Fruit fly (Drosophila melanogaster) whole organism, embryonic: ENCODE data around the gene CG31344.

ENCODE experiments used
- Bdp1 ChIP-seq: fragments of 200-800 bp; sonication (Bioruptor generic); optimal IDR thresholded peaks from 3 replicates; lab custom pipeline; 2016; ENCODE audit warnings: missing biosample characterization, missing genetic modification characterization
- Blimp-1 ChIP-seq: fragments of 200-800 bp; sonication (Bioruptor generic); optimal IDR thresholded peaks from 3 replicates; lab custom pipeline; 2018; ENCODE audit warnings: missing biosample characterization, missing genetic modification characterization, mild to moderate bottlenecking, moderate library complexity, missing genetic modification reagents
- CG10543 ChIP-seq: fragments of 200-800 bp; sonication (Bioruptor generic); optimal IDR thresholded peaks from 3 replicates; lab custom pipeline; 2017; ENCODE audit warnings: missing biosample characterization, mild to moderate bottlenecking, missing genetic modification characterization, moderate library complexity
- CG11093 ChIP-seq: fragments of 200-800 bp; sonication (Bioruptor generic); IDR thresholded peaks from 3 replicates; pipeline ENCODE4 v1.3.6; 2022; ENCODE audit warnings: missing biosample characterization, missing genetic modification characterization
- CG11695 ChIP-seq: fragments of 200-800 bp; sonication (Bioruptor generic); IDR thresholded peaks from 3 replicates; pipeline ENCODE4 v1.3.6; 2022; ENCODE audit warnings: missing biosample characterization, missing genetic modification characterization
- CG12104 ChIP-seq: fragments of 200-800 bp; sonication (Bioruptor generic); optimal IDR thresholded peaks from 3 replicates; lab custom pipeline; 2016; ENCODE audit warnings: missing biosample characterization, missing genetic modification characterization
- CG12236 ChIP-seq: fragments of 200-800 bp; sonication (Bioruptor generic); optimal IDR thresholded peaks from 2 replicates; lab custom pipeline; 2016; ENCODE audit warnings: missing biosample characterization, missing genetic modification characterization
- CG1233 ChIP-seq: fragments of 200-800 bp; sonication (Bioruptor generic); optimal IDR thresholded peaks from 4 replicates; lab custom pipeline; 2018; ENCODE audit warnings: missing biosample characterization, mild to moderate bottlenecking, missing genetic modification characterization
- CG14965 ChIP-seq: fragments of 200-800 bp; sonication (Bioruptor generic); optimal IDR thresholded peaks from 2 replicates; lab custom pipeline; 2016; ENCODE audit warnings: missing biosample characterization, missing genetic modification characterization, borderline replicate concordance
- CG17829 ChIP-seq: fragments of 200-800 bp; optimal IDR thresholded peaks from 2 replicates; lab custom pipeline; 2019; ENCODE audit warnings: missing biosample characterization, mild to moderate bottlenecking, missing genetic modification characterization, moderate library complexity
- CG18262 ChIP-seq: fragments of 200-800 bp; optimal IDR thresholded peaks from 3 replicates; lab custom pipeline; 2019; ENCODE audit warnings: missing biosample characterization, mild to moderate bottlenecking, missing genetic modification characterization, moderate library complexity
- CG18599 ChIP-seq: fragments of 200-800 bp; sonication (Bioruptor generic); optimal IDR thresholded peaks from 3 replicates; lab custom pipeline; 2017; ENCODE audit warnings: missing biosample characterization, missing genetic modification characterization, mild to moderate bottlenecking, moderate library complexity, missing genetic modification reagents
- CG2712 ChIP-seq: fragments of 200-800 bp; optimal IDR thresholded peaks from 3 replicates; lab custom pipeline; 2019; ENCODE audit warnings: missing biosample characterization, mild to moderate bottlenecking, missing genetic modification characterization, moderate library complexity
- CG32532 ChIP-seq: fragments of 200-800 bp; sonication (Bioruptor generic); IDR thresholded peaks from 2 replicates; pipeline ENCODE4 v1.3.6; 2022; ENCODE audit warnings: missing biosample characterization, missing genetic modification characterization
- CG8944 ChIP-seq: fragments of 200-800 bp; sonication (Bioruptor generic); optimal IDR thresholded peaks from 3 replicates; lab custom pipeline; 2016; ENCODE audit warnings: missing biosample characterization, missing genetic modification characterization
- Dbx ChIP-seq: fragments of 200-800 bp; sonication (Bioruptor generic); IDR thresholded peaks from 3 replicates; pipeline ENCODE4 v1.3.6; 2022; ENCODE audit warnings: missing biosample characterization, missing genetic modification characterization
- Dll ChIP-seq: fragments of 200-800 bp; sonication (Bioruptor generic); IDR thresholded peaks from 4 replicates; pipeline ENCODE4 v1.3.6; 2022; ENCODE audit warnings: missing biosample characterization, missing genetic modification characterization; ENCODE audit not compliant: partially characterized antibody
- Doc3 ChIP-seq: fragments of 200-800 bp; sonication (Bioruptor generic); IDR thresholded peaks from 3 replicates; pipeline ENCODE4 v1.3.6; 2022; ENCODE audit warnings: missing biosample characterization, missing genetic modification characterization; ENCODE audit not compliant: partially characterized antibody
- Elba2 ChIP-seq: fragments of 200-800 bp; sonication (Bioruptor generic); optimal IDR thresholded peaks from 3 replicates; lab custom pipeline; 2016; ENCODE audit warnings: missing biosample characterization, missing genetic modification characterization
- GATAe ChIP-seq: fragments of 200-800 bp; sonication (Bioruptor generic); conservative IDR thresholded peaks from 2 replicates; pipeline ENCODE4 v1.3.6; 2022; ENCODE audit warnings: missing biosample characterization, missing genetic modification characterization
- HLHmδ ChIP-seq: fragments of 200-800 bp; sonication (Bioruptor generic); optimal IDR thresholded peaks from 2 replicates; lab custom pipeline; 2018; ENCODE audit warnings: missing biosample characterization, mild to moderate bottlenecking, missing genetic modification characterization, moderate library complexity
- Hey ChIP-seq: fragments of 200-800 bp; sonication (Bioruptor generic); optimal IDR thresholded peaks from 3 replicates; lab custom pipeline; 2018; ENCODE audit warnings: missing biosample characterization, mild to moderate bottlenecking, missing genetic modification characterization
- HmgZ ChIP-seq: fragments of 200-800 bp; sonication (Bioruptor generic); optimal IDR thresholded peaks from 2 replicates; lab custom pipeline; 2018; ENCODE audit warnings: missing biosample characterization, mild to moderate bottlenecking, missing genetic modification characterization
- Kr ChIP-seq: fragments of 200-800 bp; sonication (Bioruptor generic); optimal IDR thresholded peaks from 2 replicates; lab custom pipeline; 2017; ENCODE audit warnings: missing biosample characterization, mild to moderate bottlenecking, missing genetic modification characterization
- NC2α ChIP-seq: fragments of 200-800 bp; sonication (Bioruptor generic); optimal IDR thresholded peaks from 2 replicates; lab custom pipeline; 2016; ENCODE audit warnings: missing biosample characterization, missing genetic modification characterization
- Rfx ChIP-seq: fragments of 200-800 bp; sonication (Bioruptor generic); IDR thresholded peaks from 2 replicates; pipeline ENCODE4 v1.3.6; 2022; ENCODE audit warnings: missing biosample characterization, missing genetic modification characterization
- Ssrp ChIP-seq: fragments of 200-800 bp; sonication (Bioruptor generic); optimal IDR thresholded peaks from 2 replicates; lab custom pipeline; 2018; ENCODE audit warnings: missing biosample characterization, mild to moderate bottlenecking, missing genetic modification characterization, moderate library complexity
- Trl ChIP-seq, 3 experiments: fragments of >200 bp in 2 of 3; fragments of 200-800 bp in 1 of 3; sonication (Bioruptor generic) in 1 of 3; optimal IDR thresholded peaks; 2 replicates in 1 of 3; 3 replicates in 2 of 3; lab custom pipeline; 2016 to 2017; ENCODE audit warnings: missing biosample characterization in 1 of 3, missing genetic modification characterization in 1 of 3
- abd-A ChIP-seq: fragments of 200-800 bp; sonication (Bioruptor generic); optimal IDR thresholded peaks from 3 replicates; lab custom pipeline; 2019; ENCODE audit warnings: missing biosample characterization, mild to moderate bottlenecking, missing genetic modification characterization, moderate library complexity
- cad ChIP-seq: fragments of >200 bp; optimal IDR thresholded peaks from 2 replicates; lab custom pipeline; 2017; ENCODE audit warnings: missing biosample characterization, missing genetic modification characterization
- cas ChIP-seq: fragments of 200-800 bp; sonication (Bioruptor generic); IDR thresholded peaks from 2 replicates; pipeline ENCODE4 v1.3.6; 2022; ENCODE audit warnings: missing biosample characterization, missing genetic modification characterization
- ci ChIP-seq: fragments of 200-800 bp; sonication (Bioruptor generic); IDR thresholded peaks from 3 replicates; pipeline ENCODE4 v1.3.6; 2022; ENCODE audit warnings: missing biosample characterization, missing genetic modification characterization
- corto ChIP-seq: fragments of 200-800 bp; sonication (Bioruptor generic); optimal IDR thresholded peaks from 2 replicates; lab custom pipeline; 2016; ENCODE audit warnings: missing biosample characterization, mild to moderate bottlenecking, missing genetic modification characterization, moderate library complexity
- dmrt11E ChIP-seq: fragments of 200-800 bp; sonication (Bioruptor generic); optimal IDR thresholded peaks from 3 replicates; lab custom pipeline; 2018; ENCODE audit warnings: missing biosample characterization, mild to moderate bottlenecking, missing genetic modification characterization, moderate library complexity
- dysf ChIP-seq: fragments of 200-800 bp; sonication (Bioruptor generic); IDR thresholded peaks from 3 replicates; pipeline ENCODE4 v1.3.6; 2022; ENCODE audit warnings: missing biosample characterization, missing genetic modification characterization
- exex ChIP-seq: fragments of 200-800 bp; sonication (Bioruptor generic); optimal IDR thresholded peaks from 4 replicates; lab custom pipeline; 2018; ENCODE audit warnings: missing biosample characterization, mild to moderate bottlenecking, missing genetic modification characterization, moderate library complexity
- gem ChIP-seq: fragments of 200-800 bp; sonication (Bioruptor generic); optimal IDR thresholded peaks from 2 replicates; lab custom pipeline; 2019; ENCODE audit warnings: missing biosample characterization, mild to moderate bottlenecking, missing genetic modification characterization, moderate library complexity
- inv ChIP-seq: fragments of 200-800 bp; sonication (Bioruptor generic); IDR thresholded peaks from 2 replicates; pipeline ENCODE4 v1.3.6; 2022; ENCODE audit warnings: missing biosample characterization, missing genetic modification characterization; ENCODE audit not compliant: partially characterized antibody
- knrl ChIP-seq: fragments of 200-800 bp; sonication (Bioruptor generic); IDR thresholded peaks from 3 replicates; pipeline ENCODE4 v1.3.6; 2022; ENCODE audit warnings: missing biosample characterization, missing genetic modification characterization; ENCODE audit not compliant: partially characterized antibody
- lbe ChIP-seq: fragments of 200-800 bp; sonication (Bioruptor generic); optimal IDR thresholded peaks from 2 replicates; lab custom pipeline; 2016; ENCODE audit warnings: missing biosample characterization, mild to moderate bottlenecking, missing genetic modification characterization
- luna ChIP-seq: fragments of 200-800 bp; sonication (Bioruptor generic); optimal IDR thresholded peaks from 2 replicates; lab custom pipeline; 2016; ENCODE audit warnings: missing biosample characterization, missing genetic modification characterization
- rib ChIP-seq: fragments of 200-800 bp; sonication (Bioruptor generic); IDR thresholded peaks from 2 replicates; pipeline ENCODE4 v1.3.6; 2022; ENCODE audit warnings: missing biosample characterization, missing genetic modification characterization
- sens-2 ChIP-seq: fragments of 200-800 bp; sonication (Bioruptor generic); IDR thresholded peaks from 2 replicates; pipeline ENCODE4 v1.3.6; 2022; ENCODE audit warnings: missing biosample characterization, missing genetic modification characterization
- seq ChIP-seq: fragments of 200-800 bp; sonication (Bioruptor generic); IDR thresholded peaks from 2 replicates; pipeline ENCODE4 v1.3.6; 2022; ENCODE audit warnings: missing biosample characterization, missing genetic modification characterization
- ssp ChIP-seq: fragments of 200-800 bp; sonication (Bioruptor generic); IDR thresholded peaks from 2 replicates; pipeline ENCODE4 v1.3.6; 2022; ENCODE audit warnings: missing biosample characterization, missing genetic modification characterization
- twi ChIP-seq: fragments of 200-800 bp; optimal IDR thresholded peaks from 2 replicates; lab custom pipeline; 2019; ENCODE audit warnings: missing biosample characterization, mild to moderate bottlenecking, missing genetic modification characterization, moderate library complexity
- wdn ChIP-seq: fragments of 200-800 bp; sonication (Bioruptor generic); IDR thresholded peaks from 2 replicates; pipeline ENCODE4 v1.3.6; 2022; ENCODE audit warnings: missing biosample characterization, missing genetic modification characterization

CG31344 gene

dm6 chr3R:15262710-15263672 is 37.9 kb upstream of the CG31344 start, which contains the start of the genes eIF2gamma and Set (continued):
- TF ChIP-seq GATAe, result 0 out of 2 replicates have a peak, but pooled peaks have one; percentile 13
- TF ChIP-seq Ssrp (tag; lab: Kevin White, UChicago), result no peak
- TF ChIP-seq CG11695 (GFP tag; lab: Robert Waterston, UW), result no peak
- TF ChIP-seq Elba2 (GFP tag; lab: Kevin White, UChicago), result no peak
- TF ChIP-seq rib (GFP tag; lab: Robert Waterston, UW), result no peak
- no peak for TF ChIP-seq CG12104 (GFP tag; lab: Kevin White, UChicago)
- peak; percentile 25 for TF ChIP-seq CG8944 (GFP tag; lab: Kevin White, UChicago)
- peak; percentile 94 for TF ChIP-seq knrl (GFP tag; lab: Robert Waterston, UW)
- peak; percentile 44; the same call in 1 of the 3 replicates for TF ChIP-seq dysf (GFP tag; lab: Robert Waterston, UW)
- peak; percentile 54 for TF ChIP-seq CG17829
- no peak for TF ChIP-seq corto
- TF ChIP-seq Dbx (GFP tag; lab: Robert Waterston, UW), result peak; percentile 64
- TF ChIP-seq CG18262 (tag; lab: Kevin White, UChicago), result no peak
- TF ChIP-seq ci, result 0 out of 3 replicates have a peak, but pooled peaks have one; percentile 55
- TF ChIP-seq abd-A, result no peak
- TF ChIP-seq sens-2 (GFP tag; lab: Robert Waterston, UW), result 0 out of 2 replicates have a peak, but pooled peaks have one; percentile 5
- TF ChIP-seq inv, result peak; percentile 96
- peak; percentile 29 for TF ChIP-seq CG10543 (GFP tag; lab: Kevin White, UChicago)
- no peak for TF ChIP-seq Kr
- TF ChIP-seq dmrt11E (tag; lab: Kevin White, UChicago), result no peak
- TF ChIP-seq wdn (GFP tag; lab: Robert Waterston, UW), result 0 out of 2 replicates have a peak, but pooled peaks have one; percentile 13
- no peak for TF ChIP-seq gem
- TF ChIP-seq seq (GFP tag; lab: Robert Waterston, UW), result 0 out of 2 replicates have a peak, but pooled peaks have one; percentile 11
- TF ChIP-seq CG32532 (GFP tag; lab: Robert Waterston, UW), result peak; percentile 41; the same call in 1 of the 2 replicates
- no peak for TF ChIP-seq CG12236 (GFP tag; lab: Kevin White, UChicago)
- TF ChIP-seq CG18599 (GFP tag; lab: Kevin White, UChicago), result no peak
- TF ChIP-seq luna (GFP tag; lab: Kevin White, UChicago), result no peak
- TF ChIP-seq Blimp-1, result no peak
- peak; percentile 53 for TF ChIP-seq twi (tag; lab: Kevin White, UChicago)
- TF ChIP-seq Hey (tag; lab: Kevin White, UChicago), result no peak
- TF ChIP-seq NC2α, result no peak
- TF ChIP-seq cas (GFP tag; lab: Robert Waterston, UW), result 0 out of 2 replicates have a peak, but pooled peaks have one; percentile 29
- TF ChIP-seq Dll (GFP tag; lab: Robert Waterston, UW), result peak; percentile 91
- TF ChIP-seq CG2712, result no peak
- no peak for TF ChIP-seq exex (tag; lab: Kevin White, UChicago)
- TF ChIP-seq HmgZ, result peak; percentile 85
- peak; percentile 86 for TF ChIP-seq Rfx
- TF ChIP-seq Bdp1, result no peak
- TF ChIP-seq CG14965 (GFP tag; lab: Kevin White, UChicago), result no peak
- TF ChIP-seq CG11093, result no peak
- TF ChIP-seq ssp (GFP tag; lab: Robert Waterston, UW), result peak; percentile 52
- TF ChIP-seq CG1233 (GFP tag; lab: Kevin White, UChicago), result no peak
- no peak for TF ChIP-seq cad (GFP tag; lab: Kevin White, UChicago)
- peak; percentile 51 for TF ChIP-seq HLHmδ (GFP tag; lab: Kevin White, UChicago)
- no peak for TF ChIP-seq Trl (optimal IDR thresholded peaks at IDR 0.05; lab: Kevin White, UChicago)
- TF ChIP-seq Trl (GFP tag; optimal IDR thresholded peaks at IDR 0.05; lab: Kevin White, UChicago), result peak; percentile 40
- peak; percentile 85 for TF ChIP-seq Doc3 (GFP tag; lab: Robert Waterston, UW)
- peak; percentile 20 for TF ChIP-seq lbe (GFP tag; lab: Kevin White, UChicago)
